Fruit fly (Drosophila melanogaster) whole organism, wandering third instar larva: ENCODE results near the gene Hsp68.

ENCODE experiments used
- CG32264 ChIP-seq: fragments of 200-800 bp; sonication (Bioruptor generic); optimal IDR thresholded peaks from 2 replicates; lab custom pipeline; 2016; ENCODE audit warnings: missing biosample characterization, missing genetic modification characterization
- CG9705 ChIP-seq: fragments of 200-800 bp; sonication (Bioruptor generic); optimal IDR thresholded peaks from 2 replicates; lab custom pipeline; 2018; ENCODE audit warnings: missing biosample characterization, mild to moderate bottlenecking, missing genetic modification characterization
- CrebA ChIP-seq: fragments of 200-800 bp; sonication (Bioruptor generic); optimal IDR thresholded peaks from 2 replicates; lab custom pipeline; 2016; ENCODE audit warnings: missing biosample characterization, mild to moderate bottlenecking, missing genetic modification characterization, borderline replicate concordance
- Dfd ChIP-seq: fragments of >200 bp; optimal IDR thresholded peaks from 2 replicates; lab custom pipeline; 2017; ENCODE audit warnings: missing biosample characterization, missing genetic modification characterization
- Dif ChIP-seq: fragments of 200-275, 200-300 bp; sonication (Bioruptor generic); optimal IDR thresholded peaks from 2 replicates; lab custom pipeline; 2018; ENCODE audit warnings: missing biosample characterization, missing genetic modification characterization; ENCODE audit not compliant: partially characterized antibody
- GATAd ChIP-seq: sonication (Bioruptor generic); optimal IDR thresholded peaks from 2 replicates; lab custom pipeline; 2016; ENCODE audit warnings: missing biosample characterization, missing genetic modification characterization
- HLH106 ChIP-seq: fragments of 200-800 bp; optimal IDR thresholded peaks from 3 replicates; lab custom pipeline; 2019; ENCODE audit warnings: missing biosample characterization, mild to moderate bottlenecking, missing genetic modification characterization, moderate library complexity
- Hr78 ChIP-seq: fragments of >200 bp; optimal IDR thresholded peaks from 2 replicates; lab custom pipeline; 2017; ENCODE audit warnings: missing biosample characterization, missing genetic modification characterization
- Jra ChIP-seq: sonication (Bioruptor generic); optimal IDR thresholded peaks from 2 replicates; lab custom pipeline; 2016; ENCODE audit warnings: missing biosample characterization, missing genetic modification characterization
- Mio ChIP-seq: sonication (Bioruptor generic); optimal IDR thresholded peaks from 2 replicates; lab custom pipeline; 2016; ENCODE audit warnings: missing biosample characterization, missing genetic modification characterization
- Myc ChIP-seq: fragments of >200 bp; optimal IDR thresholded peaks from 2 replicates; lab custom pipeline; 2017
- N ChIP-seq: fragments of >200 bp; optimal IDR thresholded peaks from 2 replicates; lab custom pipeline; 2018; ENCODE audit warnings: missing biosample characterization, missing external identifiers, missing genetic modification characterization
- OdsH ChIP-seq: fragments of 200-800 bp; sonication (Bioruptor generic); optimal IDR thresholded peaks from 2 replicates; lab custom pipeline; 2016; ENCODE audit warnings: missing biosample characterization, mild to moderate bottlenecking, missing genetic modification characterization
- Rel ChIP-seq, 2 experiments: fragments of 200-800 bp; sonication (Bioruptor generic) in 1 of 2; optimal IDR thresholded peaks; 2 replicates in 1 of 2; 3 replicates in 1 of 2; lab custom pipeline; 2016 to 2019; ENCODE audit warnings: mild to moderate bottlenecking in 2 of 2, missing biosample characterization in 2 of 2, missing genetic modification characterization in 2 of 2, moderate library complexity in 1 of 2
- Sp1 ChIP-seq: fragments of 200-800 bp; sonication (Bioruptor generic); optimal IDR thresholded peaks from 3 replicates; lab custom pipeline; 2019; ENCODE audit warnings: missing biosample characterization, mild to moderate bottlenecking, missing genetic modification characterization, moderate library complexity
- Vsx2 ChIP-seq: fragments of 200-300, 225-300 bp; sonication (Bioruptor generic); optimal IDR thresholded peaks from 2 replicates; lab custom pipeline; 2018; ENCODE audit warnings: missing biosample characterization, missing genetic modification characterization; ENCODE audit not compliant: partially characterized antibody
- br ChIP-seq: fragments of 200-800 bp; sonication (Bioruptor generic); optimal IDR thresholded peaks from 2 replicates; lab custom pipeline; 2016; ENCODE audit warnings: missing biosample characterization, missing genetic modification characterization
- brk ChIP-seq: fragments of 200-800 bp; sonication (Bioruptor generic); optimal IDR thresholded peaks from 2 replicates; lab custom pipeline; 2016; ENCODE audit warnings: missing biosample characterization, mild to moderate bottlenecking, missing genetic modification characterization
- dmrt93B ChIP-seq: fragments of 200-800 bp; sonication (Bioruptor generic); optimal IDR thresholded peaks from 2 replicates; lab custom pipeline; 2018; ENCODE audit warnings: missing biosample characterization, mild to moderate bottlenecking, missing genetic modification characterization
- dsf ChIP-seq: sonication (Bioruptor generic); optimal IDR thresholded peaks from 2 replicates; lab custom pipeline; 2016; ENCODE audit warnings: missing biosample characterization, missing genetic modification characterization, borderline replicate concordance
- ey ChIP-seq: fragments of 200-800 bp; sonication (Bioruptor generic); optimal IDR thresholded peaks from 2 replicates; lab custom pipeline; 2016; ENCODE audit warnings: missing biosample characterization, missing genetic modification characterization
- foxo ChIP-seq, 2 experiments: fragments of 200-800 bp; sonication (Bioruptor generic); optimal IDR thresholded peaks; 2 replicates in 1 of 2; 3 replicates in 1 of 2; lab custom pipeline; 2016 to 2017; ENCODE audit warnings: missing biosample characterization in 2 of 2, missing genetic modification characterization in 2 of 2
- fru ChIP-seq: fragments of 200-800 bp; sonication (Bioruptor generic); optimal IDR thresholded peaks from 3 replicates; lab custom pipeline; 2016; ENCODE audit warnings: missing biosample characterization, mild to moderate bottlenecking, missing genetic modification characterization
- h ChIP-seq: fragments of 200-800 bp; sonication (Bioruptor generic); optimal IDR thresholded peaks from 3 replicates; lab custom pipeline; 2016; ENCODE audit warnings: missing biosample characterization, mild to moderate bottlenecking, missing genetic modification characterization
- jim ChIP-seq: fragments of 175-275, 200-325 bp; sonication (Bioruptor generic); optimal IDR thresholded peaks from 2 replicates; lab custom pipeline; 2016; ENCODE audit warnings: missing biosample characterization, mild to moderate bottlenecking, missing genetic modification characterization
- lola ChIP-seq: fragments of >200 bp; optimal IDR thresholded peaks from 2 replicates; lab custom pipeline; 2017; ENCODE audit warnings: missing biosample characterization, missing genetic modification characterization
- pan ChIP-seq: fragments of >200 bp; optimal IDR thresholded peaks from 2 replicates; lab custom pipeline; 2017
- psq ChIP-seq: fragments of 200-800 bp; sonication (Bioruptor generic); optimal IDR thresholded peaks from 3 replicates; lab custom pipeline; 2017; ENCODE audit warnings: missing biosample characterization, mild to moderate bottlenecking, missing genetic modification characterization, moderate library complexity
- rgr ChIP-seq: fragments of 200-800 bp; sonication (Bioruptor generic); optimal IDR thresholded peaks from 3 replicates; lab custom pipeline; 2016; ENCODE audit warnings: missing biosample characterization, mild to moderate bottlenecking, missing genetic modification characterization
- sage ChIP-seq: fragments of 200-800 bp; sonication (Bioruptor generic); optimal IDR thresholded peaks from 2 replicates; lab custom pipeline; 2016; ENCODE audit warnings: missing biosample characterization, mild to moderate bottlenecking, missing genetic modification characterization
- tai ChIP-seq: sonication (Bioruptor generic); optimal IDR thresholded peaks from 2 replicates; lab custom pipeline; 2016; ENCODE audit warnings: missing biosample characterization, missing genetic modification characterization
- usp ChIP-seq: fragments of >200 bp; optimal IDR thresholded peaks from 2 replicates; lab custom pipeline; 2017; ENCODE audit warnings: missing biosample characterization, missing genetic modification characterization
- woc ChIP-seq: sonication (Bioruptor generic); optimal IDR thresholded peaks from 2 replicates; lab custom pipeline; 2016; ENCODE audit warnings: missing biosample characterization, mild to moderate bottlenecking, missing genetic modification characterization

Gene Hsp68

dm6 chr3R:24090143-24090542 is 33.0 kb upstream of the Hsp68 start:
- no peak for TF ChIP-seq Rel (GFP tag; optimal IDR thresholded peaks at IDR 0.05; lab: Kevin White, UChicago)
- TF ChIP-seq Rel (tag; optimal IDR thresholded peaks at IDR 0.05; lab: Kevin White, UChicago): peak; percentile 5
- no peak for TF ChIP-seq Sp1 (GFP tag; lab: Kevin White, UChicago)

DNA sequence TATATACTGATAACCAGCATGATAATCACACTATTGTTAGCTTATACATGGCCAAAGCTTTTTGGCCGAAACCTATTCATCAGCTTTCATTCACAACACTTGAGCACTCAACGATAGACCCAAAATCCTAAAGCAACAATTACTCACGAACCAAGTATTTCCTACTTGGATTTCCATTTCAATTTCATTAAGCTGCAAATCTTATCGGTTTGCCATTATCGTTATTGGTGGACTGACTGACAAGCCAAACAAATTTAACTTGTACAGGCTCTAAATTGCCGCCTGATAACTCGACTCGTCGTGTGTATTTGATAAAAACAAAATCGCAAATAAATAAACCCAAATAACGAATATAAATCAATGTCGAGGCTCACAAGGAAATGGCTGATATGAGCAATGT is 27.9 kb upstream of the Hsp68 start:
- TF ChIP-seq brk (peak; percentile 34), CrebA (GFP tag; lab: Kevin White, UChicago) (peak; percentile 66), rgr (GFP tag; lab: Kevin White, UChicago) (no peak), h (peak; percentile 33)

DNA sequence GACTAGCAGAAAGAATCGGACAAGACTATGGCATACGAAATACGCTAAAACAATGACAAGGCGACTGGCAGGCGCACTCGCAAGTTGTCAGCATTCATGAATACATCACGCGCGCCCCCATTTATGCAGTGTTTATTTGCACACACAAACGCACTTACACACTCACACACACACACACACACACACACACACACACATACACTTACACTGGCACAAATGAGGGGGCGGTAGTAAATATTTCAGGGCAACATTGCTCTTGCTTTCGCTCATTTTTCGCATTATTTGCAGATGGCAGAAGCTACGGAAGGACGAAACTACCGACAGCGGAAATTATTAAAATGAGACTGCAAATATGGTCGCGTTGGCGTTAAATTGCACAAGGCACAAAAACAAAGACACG is 22.5 kb upstream of the Hsp68 start:
- TF ChIP-seq Dfd (GFP tag; lab: Kevin White, UChicago) (peak; percentile 94), Mio (GFP tag; lab: Kevin White, UChicago) (no peak)
- TF ChIP-seq, all 38 proteins: peak for 1

DNA sequence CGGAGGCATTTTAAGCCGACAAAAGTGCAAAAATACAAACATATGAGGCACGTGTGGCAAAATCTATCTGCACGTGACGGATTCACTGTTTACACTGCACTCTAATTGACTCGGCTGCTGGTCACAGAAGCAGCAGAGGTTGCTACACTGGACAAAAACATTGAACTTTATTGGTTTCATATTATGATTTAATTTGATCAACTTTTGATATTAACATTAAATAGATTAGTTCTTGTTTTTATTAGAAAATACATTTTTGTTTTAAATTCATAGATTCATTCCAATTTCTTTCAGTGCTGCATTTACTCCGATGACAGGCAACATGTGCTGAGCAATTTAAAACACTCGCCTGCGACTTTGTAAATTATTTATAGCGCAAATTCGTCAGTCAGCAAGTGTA is 22.0 kb upstream of the Hsp68 start:
- no peak for TF ChIP-seq Jra (GFP tag; lab: Kevin White, UChicago)
- TF ChIP-seq Dif (GFP tag; lab: Kevin White, UChicago): no peak
- TF ChIP-seq CG32264 (GFP tag; lab: Kevin White, UChicago): no peak
- no peak for TF ChIP-seq GATAd (GFP tag; lab: Kevin White, UChicago)
- TF ChIP-seq woc: no peak
- TF ChIP-seq dsf (GFP tag; lab: Kevin White, UChicago): no peak
- no peak for TF ChIP-seq psq (GFP tag; lab: Kevin White, UChicago)

DNA sequence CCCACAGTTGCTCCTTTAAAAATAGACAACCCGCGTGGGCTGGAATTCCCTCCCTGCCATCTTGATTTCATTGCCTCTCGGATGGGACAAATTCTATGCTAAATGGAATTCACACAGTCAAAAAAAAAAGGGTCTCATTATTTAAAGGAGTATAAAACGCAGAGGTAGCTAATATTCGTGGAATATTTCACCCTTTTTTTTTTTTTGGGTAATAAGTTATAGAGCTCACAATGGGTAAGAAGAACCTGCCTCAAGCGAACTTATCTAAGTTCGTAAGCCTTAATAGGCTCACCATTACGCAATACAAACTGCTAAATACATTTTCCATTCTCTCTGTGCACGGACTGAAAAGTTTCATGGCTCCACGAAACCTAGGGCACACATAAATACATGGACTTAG is 16.6 kb upstream of the Hsp68 start:
- TF ChIP-seq Myc (lab: Kevin White, UChicago) (no peak), lola (no peak), brk (no peak), CG9705 (GFP tag; lab: Kevin White, UChicago) (no peak), ey (GFP tag; lab: Kevin White, UChicago) (no peak), br (no peak), Vsx2 (GFP tag; lab: Kevin White, UChicago) (no peak), Rel (GFP tag; optimal IDR thresholded peaks at IDR 0.05; lab: Kevin White, UChicago) (no peak), Rel (tag; optimal IDR thresholded peaks at IDR 0.05; lab: Kevin White, UChicago) (no peak), Sp1 (GFP tag; lab: Kevin White, UChicago) (no peak), fru (GFP tag; lab: Kevin White, UChicago) (no peak), dmrt93B (no peak), CrebA (GFP tag; lab: Kevin White, UChicago) (no peak), pan (no peak), CG32264 (GFP tag; lab: Kevin White, UChicago) (no peak), rgr (GFP tag; lab: Kevin White, UChicago) (no peak), sage (GFP tag; lab: Kevin White, UChicago) (no peak), dsf (GFP tag; lab: Kevin White, UChicago) (no peak), foxo (GFP tag; optimal IDR thresholded peaks at IDR 0.05; lab: Kevin White, UChicago) (no peak)
- TF ChIP-seq, all 38 proteins: peak for 0

dm6 chr3R:24069965-24070364 is 12.9 kb upstream of the Hsp68 start:
- TF ChIP-seq N (no peak), psq (GFP tag; lab: Kevin White, UChicago) (no peak), jim (GFP tag; lab: Kevin White, UChicago) (no peak), h (no peak), CrebA (GFP tag; lab: Kevin White, UChicago) (no peak), OdsH (GFP tag; lab: Kevin White, UChicago) (no peak), sage (GFP tag; lab: Kevin White, UChicago) (no peak), Hr78 (GFP tag; lab: Kevin White, UChicago) (no peak), dsf (GFP tag; lab: Kevin White, UChicago) (no peak), rgr (GFP tag; lab: Kevin White, UChicago) (no peak), HLH106 (tag; lab: Kevin White, UChicago) (no peak), Myc (lab: Kevin White, UChicago) (no peak), tai (GFP tag; lab: Kevin White, UChicago) (no peak), Jra (GFP tag; lab: Kevin White, UChicago) (no peak), usp (no peak)
